Fruit fly (Drosophila melanogaster) whole organism, embryonic: Measurements from ENCODE around the gene CG14883.

Source experiments
- Abd-B ChIP-seq: fragments of 200-800 bp; sonication (Bioruptor generic); optimal IDR thresholded peaks from 2 replicates; lab custom pipeline; 2018; ENCODE audit warnings: missing biosample characterization, mild to moderate bottlenecking, missing genetic modification characterization, moderate library complexity
- CG10979 ChIP-seq: fragments of 200-800 bp; sonication (Bioruptor generic); optimal IDR thresholded peaks from 2 replicates; lab custom pipeline; 2018; ENCODE audit warnings: missing biosample characterization, mild to moderate bottlenecking, missing genetic modification characterization, moderate library complexity
- CG12071 ChIP-seq: fragments of 200-800 bp; sonication (Bioruptor generic); optimal IDR thresholded peaks from 3 replicates; lab custom pipeline; 2018; ENCODE audit warnings: missing biosample characterization, mild to moderate bottlenecking, missing genetic modification characterization
- CG12744 ChIP-seq: fragments of 200-800 bp; sonication (Bioruptor generic); optimal IDR thresholded peaks from 2 replicates; lab custom pipeline; 2016; ENCODE audit warnings: missing biosample characterization, missing genetic modification characterization
- CG13424 ChIP-seq: fragments of 200-800 bp; sonication (Bioruptor generic); optimal IDR thresholded peaks from 2 replicates; lab custom pipeline; 2019; ENCODE audit warnings: missing biosample characterization, mild to moderate bottlenecking, missing genetic modification characterization, moderate library complexity
- CG13624 ChIP-seq: fragments of 200-800 bp; sonication (Bioruptor generic); optimal IDR thresholded peaks from 2 replicates; lab custom pipeline; 2016; ENCODE audit warnings: missing biosample characterization, missing genetic modification characterization
- CG15514 ChIP-seq: fragments of 200-800 bp; sonication (Bioruptor generic); optimal IDR thresholded peaks from 3 replicates; lab custom pipeline; 2017; ENCODE audit warnings: missing biosample characterization, missing genetic modification characterization, mild to moderate bottlenecking, moderate library complexity, missing genetic modification reagents
- CG15696 ChIP-seq: fragments of 200-800 bp; sonication (Bioruptor generic); optimal IDR thresholded peaks from 2 replicates; lab custom pipeline; 2019; ENCODE audit warnings: missing biosample characterization, mild to moderate bottlenecking, missing genetic modification characterization, moderate library complexity
- CG1647 ChIP-seq: fragments of 200-800 bp; sonication (Bioruptor generic); optimal IDR thresholded peaks from 3 replicates; lab custom pipeline; 2016; ENCODE audit warnings: missing biosample characterization, missing genetic modification characterization
- CG17612 ChIP-seq: fragments of 200-800 bp; sonication (Bioruptor generic); IDR thresholded peaks from 2 replicates; pipeline ENCODE4 v1.3.6; 2022; ENCODE audit warnings: missing biosample characterization, missing genetic modification characterization
- CG18011 ChIP-seq: fragments of 200-800 bp; sonication (Bioruptor generic); optimal IDR thresholded peaks from 2 replicates; lab custom pipeline; 2017; ENCODE audit warnings: missing biosample characterization, missing genetic modification characterization, mild to moderate bottlenecking, moderate library complexity, missing genotype
- CG18262 ChIP-seq: fragments of 200-800 bp; optimal IDR thresholded peaks from 3 replicates; lab custom pipeline; 2019; ENCODE audit warnings: missing biosample characterization, mild to moderate bottlenecking, missing genetic modification characterization, moderate library complexity
- CG2129 ChIP-seq: fragments of 200-800 bp; sonication (Bioruptor generic); IDR thresholded peaks from 2 replicates; pipeline ENCODE4 v1.3.6; 2022; ENCODE audit warnings: missing biosample characterization, missing genetic modification characterization; ENCODE audit not compliant: partially characterized antibody
- CG3065 ChIP-seq: fragments of 200-800 bp; sonication (Bioruptor generic); optimal IDR thresholded peaks from 2 replicates; lab custom pipeline; 2016; ENCODE audit warnings: missing biosample characterization, missing genetic modification characterization
- CG3281 ChIP-seq: fragments of 200-800 bp; sonication (Bioruptor generic); optimal IDR thresholded peaks from 3 replicates; lab custom pipeline; 2017; ENCODE audit warnings: missing biosample characterization, mild to moderate bottlenecking, missing genetic modification characterization
- CG4424 ChIP-seq: fragments of 200-800 bp; sonication (Bioruptor generic); optimal IDR thresholded peaks from 3 replicates; lab custom pipeline; 2016; ENCODE audit warnings: missing biosample characterization, missing genetic modification characterization
- CG6175 ChIP-seq: fragments of 200-800 bp; sonication (Bioruptor generic); IDR thresholded peaks from 3 replicates; pipeline ENCODE4 v1.3.6; 2022; ENCODE audit warnings: missing biosample characterization, missing genetic modification characterization
- CG7745 ChIP-seq: fragments of 200-800 bp; sonication (Bioruptor generic); optimal IDR thresholded peaks from 2 replicates; lab custom pipeline; 2018; ENCODE audit warnings: missing biosample characterization, mild to moderate bottlenecking, missing genetic modification characterization, moderate library complexity
- CG7928 ChIP-seq: fragments of 200-800 bp; sonication (Bioruptor generic); optimal IDR thresholded peaks from 2 replicates; lab custom pipeline; 2017; ENCODE audit warnings: missing biosample characterization, mild to moderate bottlenecking, missing genetic modification characterization
- CG8089 ChIP-seq: fragments of 200-800 bp; sonication (Bioruptor generic); optimal IDR thresholded peaks from 3 replicates; lab custom pipeline; 2016; ENCODE audit warnings: missing biosample characterization, missing genetic modification characterization
- CG9437 ChIP-seq: fragments of 200-800 bp; sonication (Bioruptor generic); optimal IDR thresholded peaks from 2 replicates; lab custom pipeline; 2018; ENCODE audit warnings: missing biosample characterization, mild to moderate bottlenecking, missing genetic modification characterization
- CG9797 ChIP-seq: fragments of 200-800 bp; sonication (Bioruptor generic); optimal IDR thresholded peaks from 3 replicates; lab custom pipeline; 2018; ENCODE audit warnings: missing biosample characterization, mild to moderate bottlenecking, missing genetic modification characterization
- CG9876 ChIP-seq: fragments of 200-800 bp; sonication (Bioruptor generic); optimal IDR thresholded peaks from 2 replicates; lab custom pipeline; 2016; ENCODE audit warnings: missing biosample characterization, missing genetic modification characterization
- CG9932 ChIP-seq: fragments of 200-800 bp; sonication (Bioruptor generic); IDR thresholded peaks from 2 replicates; pipeline ENCODE4 v1.3.6; 2022; ENCODE audit warnings: missing biosample characterization, missing genetic modification characterization
- Chrac-16 ChIP-seq: fragments of 200-800 bp; sonication (Bioruptor generic); optimal IDR thresholded peaks from 3 replicates; lab custom pipeline; 2016; ENCODE audit warnings: missing biosample characterization, missing genetic modification characterization
- Dek ChIP-seq: fragments of 200-800 bp; sonication (Bioruptor generic); optimal IDR thresholded peaks from 3 replicates; lab custom pipeline; 2019; ENCODE audit warnings: missing biosample characterization, mild to moderate bottlenecking, missing genetic modification characterization, moderate library complexity
- Fer3 ChIP-seq: fragments of 200-800 bp; sonication (Bioruptor generic); optimal IDR thresholded peaks from 2 replicates; lab custom pipeline; 2018; ENCODE audit warnings: missing biosample characterization, mild to moderate bottlenecking, missing genetic modification characterization, moderate library complexity
- GATAe ChIP-seq: fragments of 200-800 bp; sonication (Bioruptor generic); conservative IDR thresholded peaks from 2 replicates; pipeline ENCODE4 v1.3.6; 2022; ENCODE audit warnings: missing biosample characterization, missing genetic modification characterization
- HLH54F ChIP-seq: fragments of 200-800 bp; sonication (Bioruptor generic); optimal IDR thresholded peaks from 3 replicates; lab custom pipeline; 2016; ENCODE audit warnings: missing biosample characterization, missing genetic modification characterization
- Hsf ChIP-seq: fragments of 200-800 bp; sonication (Bioruptor generic); optimal IDR thresholded peaks from 3 replicates; lab custom pipeline; 2016; ENCODE audit warnings: missing biosample characterization, missing genetic modification characterization
- NFAT ChIP-seq: fragments of 200-800 bp; sonication (Bioruptor generic); IDR thresholded peaks from 2 replicates; pipeline ENCODE4 v1.3.6; 2022; ENCODE audit warnings: missing biosample characterization, missing genetic modification characterization
- Pdp1 ChIP-seq, 2 experiments: fragments of 200-800 bp; sonication (Bioruptor generic); optimal IDR thresholded peaks; 3 replicates each; lab custom pipeline; 2016; ENCODE audit warnings: missing biosample characterization in 2 of 2, missing genetic modification characterization in 2 of 2, mild to moderate bottlenecking in 1 of 2, moderate library complexity in 1 of 2
- Rfx ChIP-seq: fragments of 200-800 bp; sonication (Bioruptor generic); IDR thresholded peaks from 2 replicates; pipeline ENCODE4 v1.3.6; 2022; ENCODE audit warnings: missing biosample characterization, missing genetic modification characterization
- Rx ChIP-seq: fragments of 200-800 bp; sonication (Bioruptor generic); IDR thresholded peaks from 2 replicates; pipeline ENCODE4 v1.3.6; 2022; ENCODE audit warnings: missing biosample characterization, missing genetic modification characterization
- Scr ChIP-seq: fragments of 200-800 bp; sonication (Bioruptor generic); IDR thresholded peaks from 2 replicates; pipeline ENCODE4 v1.3.6; 2022; ENCODE audit warnings: missing biosample characterization, missing genetic modification characterization; ENCODE audit not compliant: partially characterized antibody
- aop ChIP-seq: fragments of 200-800 bp; sonication (Bioruptor generic); IDR thresholded peaks from 2 replicates; pipeline ENCODE4 v1.3.6; 2022; ENCODE audit warnings: missing biosample characterization, missing genetic modification characterization
- ara ChIP-seq: fragments of 200-800 bp; sonication (Bioruptor generic); IDR thresholded peaks from 2 replicates; pipeline ENCODE4 v1.3.6; 2022; ENCODE audit warnings: missing biosample characterization, missing genetic modification characterization
- bowl ChIP-seq: fragments of 200-800 bp; sonication (Bioruptor generic); IDR thresholded peaks from 2 replicates; pipeline ENCODE4 v1.3.6; 2022; ENCODE audit warnings: missing biosample characterization, missing genetic modification characterization
- bsh ChIP-seq, 2 experiments: fragments of 200-800 bp; sonication (Bioruptor generic); optimal IDR thresholded peaks; 2 replicates each; lab custom pipeline; 2017 to 2018; ENCODE audit warnings: mild to moderate bottlenecking in 2 of 2, missing biosample characterization in 2 of 2, missing genetic modification characterization in 2 of 2, moderate library complexity in 1 of 2
- cwo ChIP-seq: fragments of 200-800 bp; sonication (Bioruptor generic); optimal IDR thresholded peaks from 3 replicates; lab custom pipeline; 2017; ENCODE audit warnings: missing biosample characterization, missing genetic modification characterization, mild to moderate bottlenecking, moderate library complexity, missing genetic modification reagents
- da ChIP-seq: fragments of 200-800 bp; sonication (Bioruptor generic); optimal IDR thresholded peaks from 2 replicates; lab custom pipeline; 2016; ENCODE audit warnings: missing biosample characterization, missing genetic modification characterization
- disco-r ChIP-seq: fragments of 200-800 bp; sonication (Bioruptor generic); optimal IDR thresholded peaks from 2 replicates; lab custom pipeline; 2016; ENCODE audit warnings: missing biosample characterization, missing genetic modification characterization
- fru ChIP-seq: fragments of >200 bp; optimal IDR thresholded peaks from 2 replicates; lab custom pipeline; 2017
- hbn ChIP-seq: fragments of 200-800 bp; sonication (Bioruptor generic); IDR thresholded peaks from 2 replicates; pipeline ENCODE4 v1.3.6; 2022; ENCODE audit warnings: missing biosample characterization, missing genetic modification characterization; ENCODE audit not compliant: partially characterized antibody
- otp ChIP-seq: fragments of 200-800 bp; sonication (Bioruptor generic); IDR thresholded peaks from 3 replicates; pipeline ENCODE4, ENCODE4 v1.3.6; 2022; ENCODE audit warnings: missing biosample characterization, missing genetic modification characterization
- stc ChIP-seq: fragments of 200-800 bp; sonication (Bioruptor generic); IDR thresholded peaks from 2 replicates; pipeline ENCODE4 v1.3.6; 2022; ENCODE audit warnings: missing biosample characterization, missing genetic modification characterization
- tx ChIP-seq: fragments of 200-800 bp; sonication (Bioruptor generic); optimal IDR thresholded peaks from 2 replicates; lab custom pipeline; 2016; ENCODE audit warnings: missing biosample characterization, missing genetic modification characterization
- unc-4 ChIP-seq: fragments of 200-800 bp; sonication (Bioruptor generic); IDR thresholded peaks from 2 replicates; pipeline ENCODE4 v1.3.6; 2022; ENCODE audit warnings: missing biosample characterization, missing genetic modification characterization; ENCODE audit not compliant: partially characterized antibody
- z ChIP-seq: fragments of 200-800 bp; sonication (Bioruptor generic); IDR thresholded peaks from 3 replicates; pipeline ENCODE4 v1.3.6; 2022; ENCODE audit warnings: missing biosample characterization, missing genetic modification characterization

The CG14883 gene

dm6 chr3R:16441367-16441923, 14.4 kb upstream of the CG14883 start, which contains the start of gene ema (continued):
- TF ChIP-seq Fer3 (peak; percentile 37), CG18011 (GFP tag; lab: Kevin White, UChicago) (no peak), CG3281 (GFP tag; lab: Kevin White, UChicago) (peak; percentile 28), CG13424 (tag; lab: Kevin White, UChicago) (peak; percentile 34), CG13624 (peak; percentile 17), CG3065 (GFP tag; lab: Kevin White, UChicago) (no peak), NFAT (peak; percentile 31; the same call in 1 of the 2 replicates), Chrac-16 (peak; percentile 22), Hsf (GFP tag; lab: Kevin White, UChicago) (peak; percentile 39), CG7745 (tag; lab: Kevin White, UChicago) (no peak), CG18262 (tag; lab: Kevin White, UChicago) (peak; percentile 17), Rfx (GFP tag; lab: Robert Waterston, UW) (peak; percentile 49; the same call in 1 of the 2 replicates), Rx (GFP tag; lab: Robert Waterston, UW) (no peak), Scr (GFP tag; lab: Robert Waterston, UW) (peak; percentile 24; the same call in 1 of the 2 replicates), otp (GFP tag; lab: Robert Waterston, UW) (no peak), CG2129 (GFP tag; lab: Robert Waterston, UW) (0 out of 2 replicates have a peak, but pooled peaks have one; percentile 10), unc-4 (GFP tag; lab: Robert Waterston, UW) (0 out of 2 replicates have a peak, but pooled peaks have one; percentile 32), CG15514 (GFP tag; lab: Kevin White, UChicago) (peak; percentile 98), Pdp1 (GFP tag; optimal IDR thresholded peaks at IDR 0.05; lab: Kevin White, UChicago) (peak in 1 of 2 experiments; percentile 50), hbn (GFP tag; lab: Robert Waterston, UW) (no peak)
- TF ChIP-seq, all 482 proteins: peak for 124

dm6 chr3R:16442937-16443336, 12.9 kb upstream of the CG14883 start, which contains the start of the genes Ttc1 and CG14882:
TSS of gene Ttc1 (minus strand) at chr3R:16443007.
TSS of gene CG14882 (plus strand) at chr3R:16443207.
- peak; percentile 83 for TF ChIP-seq CG1647 (GFP tag; lab: Kevin White, UChicago)
- TF ChIP-seq CG12744 (GFP tag; lab: Kevin White, UChicago): peak; percentile 77
- TF ChIP-seq da (GFP tag; lab: Kevin White, UChicago): peak; percentile 48
- TF ChIP-seq CG17612 (GFP tag; lab: Robert Waterston, UW): no peak
- no peak for TF ChIP-seq CG12071 (GFP tag; lab: Kevin White, UChicago)
- peak; percentile 90 for TF ChIP-seq Hsf (GFP tag; lab: Kevin White, UChicago)
- TF ChIP-seq CG9932 (GFP tag; lab: Robert Waterston, UW): peak; percentile 94
- TF ChIP-seq CG10979 (tag; lab: Kevin White, UChicago): peak; percentile 74
- TF ChIP-seq CG15696 (tag; lab: Kevin White, UChicago): peak; percentile 48
- TF ChIP-seq disco-r (GFP tag; lab: Kevin White, UChicago): peak; percentile 68
- peak; percentile 78 for TF ChIP-seq CG4424 (GFP tag; lab: Kevin White, UChicago)
- TF ChIP-seq aop: no peak; the same call in 1 of the 2 replicates
- peak; percentile 87 for TF ChIP-seq HLH54F
- no peak; the same call in 1 of the 2 replicates for TF ChIP-seq GATAe (GFP tag; lab: Robert Waterston, UW)
- TF ChIP-seq CG9797 (GFP tag; lab: Kevin White, UChicago): no peak
- peak; percentile 76 for TF ChIP-seq stc (GFP tag; lab: Robert Waterston, UW)
- TF ChIP-seq CG9876 (GFP tag; lab: Kevin White, UChicago): peak; percentile 44
- peak; percentile 86 for TF ChIP-seq tx (GFP tag; lab: Kevin White, UChicago)
- TF ChIP-seq CG6175 (GFP tag; lab: Robert Waterston, UW): peak; percentile 67; the same call in 1 of the 3 replicates
- TF ChIP-seq CG8089: peak; percentile 76
- peak; percentile 73 for TF ChIP-seq Dek
- TF ChIP-seq Abd-B (GFP tag; lab: Kevin White, UChicago): no peak
- TF ChIP-seq fru: no peak
- TF ChIP-seq CG7928 (GFP tag; lab: Kevin White, UChicago): peak; percentile 7
- TF ChIP-seq z: no peak
- peak; percentile 66 for TF ChIP-seq ara
- peak; percentile 74 for TF ChIP-seq CG9437 (GFP tag; lab: Kevin White, UChicago)
- peak; percentile 84 for TF ChIP-seq bowl (GFP tag; lab: Robert Waterston, UW)
- peak; percentile 45 to 90 for TF ChIP-seq bsh (GFP tag; optimal IDR thresholded peaks at IDR 0.05; lab: Kevin White, UChicago)
- TF ChIP-seq cwo: peak; percentile 68
